Fruit fly (Drosophila melanogaster): ENCODE results near the gene Cp19.

DNA sequence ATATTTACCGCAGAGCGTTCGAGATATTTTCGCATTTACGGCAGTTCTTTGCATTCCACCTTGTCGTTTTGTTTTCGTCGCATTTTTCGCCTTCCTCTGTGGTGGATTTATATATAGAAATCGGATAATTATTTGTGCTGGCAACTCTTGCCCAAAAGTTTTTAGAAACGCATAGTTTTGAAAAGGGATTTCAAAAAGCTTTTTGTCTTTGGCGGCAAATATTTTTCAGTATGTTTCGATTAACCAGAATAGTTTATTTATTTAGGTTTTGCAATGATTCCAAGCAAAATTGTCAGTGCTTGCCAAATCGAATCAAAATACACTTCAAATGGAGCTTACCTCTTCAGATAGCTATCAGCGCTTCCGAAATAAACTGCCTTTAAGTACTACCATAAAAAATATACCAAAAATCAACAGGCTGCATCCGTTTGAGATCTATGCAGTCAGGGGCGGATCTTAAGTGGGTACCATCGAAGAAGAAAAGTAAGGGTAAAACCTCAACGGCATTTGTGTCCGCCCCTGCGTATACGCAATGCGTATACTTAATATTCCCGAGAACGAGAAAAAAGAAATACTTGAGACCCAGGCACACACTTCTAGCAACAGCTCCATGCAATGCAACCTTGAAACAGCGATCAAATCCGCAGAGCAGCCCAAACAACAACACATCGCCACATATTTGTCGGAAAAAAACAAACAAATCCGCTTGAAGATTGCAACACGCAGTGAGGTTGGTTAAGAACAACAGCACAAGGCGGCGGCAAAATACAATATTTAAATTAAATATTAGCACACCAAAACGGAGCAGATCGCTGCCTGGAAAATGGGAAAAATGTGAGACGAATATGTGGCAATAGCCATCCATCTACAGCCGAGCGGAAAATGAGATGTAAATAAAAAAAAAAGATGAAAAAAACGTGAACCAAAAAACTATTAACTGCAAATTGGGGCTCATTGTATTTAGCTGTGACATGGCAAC, 20.3 kb downstream of the Cp19 start, which contains the start of gene CG13306:
- TF ChIP-seq CTCF (optimal IDR thresholded peaks at IDR 0.05) (no peak), CG8478 (optimal IDR thresholded peaks at IDR 0.05) (no peak)

Measured in S2 (cell line).